Worm (Caenorhabditis elegans) whole organism, L2 larva: ENCODE measurements around the gene fzy-1.

Experiments used
- R02D3.7 ChIP-seq: fragments of 150-350 bp; optimal IDR thresholded peaks from 2 replicates; lab custom pipeline; 2014; ENCODE audit warnings: missing biosample characterization, missing genetic modification characterization
- ZK546.5 ChIP-seq: sonication (generic microtip); optimal IDR thresholded peaks from 2 replicates; lab custom pipeline; 2017; ENCODE audit warnings: missing biosample characterization, missing genetic modification characterization
- alr-1 ChIP-seq: fragments of 150-350 bp; optimal IDR thresholded peaks from 2 replicates; lab custom pipeline; 2014; ENCODE audit warnings: missing biosample characterization, missing genetic modification characterization
- aly-2 ChIP-seq: fragments of 150-350 bp; optimal IDR thresholded peaks from 2 replicates; lab custom pipeline; 2014; ENCODE audit warnings: missing biosample characterization, missing genetic modification characterization
- ama-1 ChIP-seq: fragments of 150-350 bp; optimal IDR thresholded peaks from 2 replicates; lab custom pipeline; 2018; ENCODE audit warnings: inconsistent platforms
- blmp-1 ChIP-seq: sonication (generic microtip); optimal IDR thresholded peaks from 2 replicates; lab custom pipeline; 2017; ENCODE audit warnings: missing genetic modification characterization, mild to moderate bottlenecking, missing compliant biosample characterization, antibody characterized with exemption, moderate library complexity; ENCODE audit not compliant: insufficient read depth
- ceh-16 ChIP-seq: fragments of 150-350 bp; optimal IDR thresholded peaks from 2 replicates; lab custom pipeline; 2014; ENCODE audit warnings: missing biosample characterization, missing genetic modification characterization
- ceh-82 ChIP-seq: fragments of 150-350 bp; optimal IDR thresholded peaks from 2 replicates; lab custom pipeline; 2014; ENCODE audit warnings: missing biosample characterization, missing genetic modification characterization
- crh-2 ChIP-seq: sonication (generic microtip); optimal IDR thresholded peaks from 2 replicates; lab custom pipeline; 2017; ENCODE audit warnings: missing biosample characterization, missing genetic modification characterization
- dmd-4 ChIP-seq: sonication (generic microtip); optimal IDR thresholded peaks from 2 replicates; lab custom pipeline; 2017; ENCODE audit warnings: missing biosample characterization, missing genetic modification characterization
- egl-27 ChIP-seq: sonication (generic microtip); optimal IDR thresholded peaks from 3 replicates; lab custom pipeline; 2017; ENCODE audit warnings: missing biosample characterization, missing genetic modification reagents, missing genetic modification characterization
- elt-1 ChIP-seq: fragments of 150-350 bp; optimal IDR thresholded peaks from 2 replicates; lab custom pipeline; 2014; ENCODE audit warnings: missing biosample characterization, missing genetic modification characterization
- elt-3 ChIP-seq: sonication (generic microtip); optimal IDR thresholded peaks from 2 replicates; lab custom pipeline; 2017; ENCODE audit warnings: missing biosample characterization, missing genetic modification characterization
- fos-1 ChIP-seq: fragments of 150-350 bp; optimal IDR thresholded peaks from 2 replicates; lab custom pipeline; 2014; ENCODE audit warnings: missing biosample characterization, missing genetic modification characterization
- lin-13 ChIP-seq: fragments of 150-350 bp; optimal IDR thresholded peaks from 2 replicates; lab custom pipeline; 2014; ENCODE audit warnings: missing biosample characterization, missing genetic modification reagents, missing genetic modification characterization
- lin-39 ChIP-seq: fragments of 150-350 bp; optimal IDR thresholded peaks from 2 replicates; lab custom pipeline; 2014; ENCODE audit warnings: missing biosample characterization, missing genetic modification reagents, missing genetic modification characterization
- lsy-2 ChIP-seq, 2 experiments: fragments of 150-350 bp in 1 of 2; sonication (generic microtip) in 1 of 2; optimal IDR thresholded peaks; 2 replicates each; lab custom pipeline; 2014 to 2017; ENCODE audit warnings: missing biosample characterization in 2 of 2, missing genetic modification characterization in 2 of 2
- mab-5 ChIP-seq: fragments of 150-350 bp; optimal IDR thresholded peaks from 2 replicates; lab custom pipeline; 2014; ENCODE audit warnings: missing biosample characterization, missing genetic modification characterization
- mbf-1 ChIP-seq: sonication (generic microtip); optimal IDR thresholded peaks from 2 replicates; lab custom pipeline; 2017; ENCODE audit warnings: missing biosample characterization, missing genetic modification characterization
- nhr-10 ChIP-seq: sonication (generic microtip); optimal IDR thresholded peaks from 2 replicates; lab custom pipeline; 2017; ENCODE audit warnings: missing biosample characterization, missing genetic modification characterization
- nhr-129 ChIP-seq: fragments of 150-350 bp; optimal IDR thresholded peaks from 2 replicates; lab custom pipeline; 2014; ENCODE audit warnings: missing biosample characterization, missing genetic modification characterization
- nhr-25 ChIP-seq: fragments of 150-350 bp; sonication (generic microtip); optimal IDR thresholded peaks from 3 replicates; lab custom pipeline; 2014; ENCODE audit warnings: missing biosample characterization, missing genetic modification characterization
- nhr-77 ChIP-seq: fragments of 150-350 bp; optimal IDR thresholded peaks from 2 replicates; lab custom pipeline; 2014; ENCODE audit warnings: missing biosample characterization, missing genetic modification characterization
- peb-1 ChIP-seq: fragments of 150-350 bp; optimal IDR thresholded peaks from 2 replicates; lab custom pipeline; 2014; ENCODE audit warnings: missing biosample characterization, missing genetic modification characterization
- sem-4 ChIP-seq: fragments of 150-350 bp; optimal IDR thresholded peaks from 2 replicates; lab custom pipeline; 2014; ENCODE audit warnings: missing biosample characterization, missing genetic modification reagents, missing genetic modification characterization
- skn-1 ChIP-seq: sonication (generic microtip); optimal IDR thresholded peaks from 2 replicates; lab custom pipeline; 2017; ENCODE audit warnings: missing biosample characterization, missing genetic modification characterization
- sma-9 ChIP-seq, 2 experiments: fragments of 150-350 bp in 1 of 2; sonication (generic microtip) in 1 of 2; optimal IDR thresholded peaks; 2 replicates each; lab custom pipeline; 2014 to 2016; ENCODE audit warnings: missing genetic modification characterization in 2 of 2, mild to moderate bottlenecking in 1 of 2, missing biosample characterization in 1 of 2, missing compliant biosample characterization in 1 of 2, missing genetic modification reagents in 1 of 2, moderate library complexity in 1 of 2
- unc-39 ChIP-seq: fragments of 150-350 bp; optimal IDR thresholded peaks from 2 replicates; lab custom pipeline; 2014; ENCODE audit warnings: missing biosample characterization, missing genetic modification characterization
- unc-55 ChIP-seq: fragments of 150-350 bp; sonication (generic microtip); optimal IDR thresholded peaks from 3 replicates; lab custom pipeline; 2014; ENCODE audit warnings: missing biosample characterization, missing genetic modification reagents, missing genetic modification characterization
- zag-1 ChIP-seq: fragments of 150-350 bp; optimal IDR thresholded peaks from 2 replicates; lab custom pipeline; 2014; ENCODE audit warnings: missing biosample characterization, missing genetic modification characterization
- ztf-4 ChIP-seq: fragments of 150-350 bp; optimal IDR thresholded peaks from 2 replicates; lab custom pipeline; 2014; ENCODE audit warnings: missing biosample characterization, missing genetic modification characterization

fzy-1 gene

DNA sequence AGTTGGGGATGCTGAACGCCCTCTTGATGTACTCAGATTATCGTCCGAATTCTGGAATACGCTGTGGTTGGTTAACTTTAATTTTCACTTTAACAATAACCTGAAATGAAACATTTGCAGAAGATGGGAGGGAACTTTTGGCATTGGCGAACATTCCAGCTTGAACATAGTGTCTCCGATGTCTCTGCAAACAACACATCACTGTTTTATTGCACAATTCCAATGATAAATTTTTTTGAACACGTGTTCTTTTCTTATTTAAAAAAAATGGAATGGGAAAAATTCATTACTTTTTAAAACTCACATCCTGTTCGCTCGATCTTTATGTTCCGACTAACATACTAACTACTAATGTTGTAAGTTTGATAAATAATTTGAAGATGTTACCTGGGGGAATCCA lies at the start of gene fzy-1:
Gene fzy-1 (plus strand): TSS at position 301 of the 400 bp plus-strand sequence.
- TF ChIP-seq nhr-10 (no peak), sem-4 (no peak), egl-27 (tag; lab: Kevin White, UChicago) (no peak), lin-39 (tag; lab: Kevin White, UChicago) (no peak), crh-2 (no peak), aly-2 (tag; lab: Kevin White, UChicago) (no peak), fos-1 (tag; lab: Kevin White, UChicago) (no peak), unc-39 (tag; lab: Kevin White, UChicago) (no peak), lsy-2 (tag; optimal IDR thresholded peaks at IDR 0.05; lab: Kevin White, UChicago) (no peak), zag-1 (tag; lab: Kevin White, UChicago) (no peak), skn-1 (no peak), lin-13 (GFP tag; lab: Kevin White, UChicago) (no peak)

DNA sequence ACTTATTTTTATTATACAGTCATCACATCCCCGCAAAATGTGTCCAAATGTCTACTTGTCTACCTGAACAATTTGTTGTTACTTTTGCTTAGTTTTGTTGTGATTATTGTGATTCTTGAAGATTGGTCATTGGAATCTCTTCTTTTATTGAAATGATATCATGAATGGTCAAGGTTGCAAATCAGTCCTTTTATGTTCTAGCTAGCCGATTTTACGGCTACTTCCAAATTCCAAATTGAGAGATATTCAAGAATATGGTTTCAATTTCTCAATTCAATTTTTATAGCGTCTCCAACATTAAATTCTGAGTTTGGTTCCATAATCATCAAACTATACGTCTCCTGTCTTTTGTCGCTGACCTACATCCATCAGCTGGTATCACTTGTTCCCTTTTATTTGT lies 49.3 kb upstream of the fzy-1 start:
- TF ChIP-seq ama-1 (lab: Kevin White, UChicago) = no peak
- TF ChIP-seq unc-55 (GFP tag; lab: Kevin White, UChicago) = no peak
- TF ChIP-seq sma-9 (GFP tag; optimal IDR thresholded peaks at IDR 0.05; lab: Kevin White, UChicago) = no peak
- TF ChIP-seq sma-9 (tag; optimal IDR thresholded peaks at IDR 0.05; lab: Kevin White, UChicago) = no peak
- no peak for TF ChIP-seq elt-3 (tag; lab: Kevin White, UChicago)
- no peak for TF ChIP-seq elt-1

ce11 chrII:5453547-5453946 lies 47.0 kb upstream of the fzy-1 start, which contains the start of gene dhs-5:
TSS of gene dhs-5 (plus strand) at chrII:5453847.
- TF ChIP-seq nhr-10 (no peak), dmd-4 (no peak), lin-13 (GFP tag; lab: Kevin White, UChicago) (no peak), mab-5 (tag; lab: Kevin White, UChicago) (no peak), nhr-129 (tag; lab: Kevin White, UChicago) (no peak), nhr-77 (no peak), aly-2 (tag; lab: Kevin White, UChicago) (no peak), blmp-1 (no peak), ztf-4 (tag; lab: Kevin White, UChicago) (no peak), ama-1 (lab: Kevin White, UChicago) (no peak), ceh-16 (tag; lab: Kevin White, UChicago) (no peak), unc-39 (tag; lab: Kevin White, UChicago) (no peak), peb-1 (tag; lab: Kevin White, UChicago) (no peak), unc-55 (GFP tag; lab: Kevin White, UChicago) (no peak), ceh-82 (tag; lab: Kevin White, UChicago) (no peak), sma-9 (GFP tag; optimal IDR thresholded peaks at IDR 0.05; lab: Kevin White, UChicago) (no peak), sma-9 (tag; optimal IDR thresholded peaks at IDR 0.05; lab: Kevin White, UChicago) (no peak), elt-1 (no peak), elt-3 (tag; lab: Kevin White, UChicago) (no peak)

DNA sequence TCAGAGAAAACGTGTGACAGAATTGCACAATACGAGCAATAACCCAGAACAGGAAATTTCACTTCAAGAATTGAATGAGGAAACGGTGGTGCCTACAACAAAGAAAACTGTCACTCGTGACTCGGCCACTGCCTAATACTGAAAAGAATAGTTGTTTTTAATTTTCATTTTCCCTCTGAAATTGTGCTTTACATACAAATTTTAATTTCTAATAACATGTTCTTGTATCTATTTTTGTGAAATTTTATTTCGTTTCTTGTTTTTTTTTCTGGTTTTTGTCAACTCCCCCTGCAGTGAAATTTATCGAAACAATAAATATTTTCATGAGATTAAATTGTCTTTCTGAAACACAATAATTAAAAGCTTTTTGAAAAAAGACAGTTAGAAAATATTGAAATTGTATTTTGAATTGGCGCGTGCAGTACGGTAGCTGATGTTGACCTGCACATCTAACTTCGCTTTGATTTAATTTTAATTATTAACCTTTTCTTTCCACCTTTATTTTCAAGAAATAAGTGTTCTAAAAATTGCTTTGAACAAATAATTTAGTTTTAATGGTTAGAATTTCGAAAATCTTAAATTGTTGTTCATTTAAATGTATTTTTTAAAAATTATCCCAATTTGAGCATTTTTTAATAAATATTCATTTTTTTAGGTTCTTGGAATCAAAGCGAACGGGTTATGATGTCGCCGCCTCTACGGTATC lies 44.8 kb upstream of the fzy-1 start, which contains the start of gene daz-1:
Gene daz-1 (plus strand): TSS at position 656 of the 706 bp plus-strand sequence.
- TF ChIP-seq mbf-1 (tag; lab: Kevin White, UChicago) (no peak), alr-1 (tag; lab: Kevin White, UChicago) (no peak), unc-55 (GFP tag; lab: Kevin White, UChicago) (no peak), elt-1 (no peak), ZK546.5 (tag; lab: Kevin White, UChicago) (no peak), aly-2 (tag; lab: Kevin White, UChicago) (no peak), R02D3.7 (tag; lab: Kevin White, UChicago) (no peak), lin-39 (tag; lab: Kevin White, UChicago) (no peak), nhr-25 (tag; lab: Kevin White, UChicago) (no peak), peb-1 (tag; lab: Kevin White, UChicago) (no peak), mab-5 (tag; lab: Kevin White, UChicago) (no peak), nhr-77 (no peak)
- TF ChIP-seq, all 48 proteins: peak for 0

DNA sequence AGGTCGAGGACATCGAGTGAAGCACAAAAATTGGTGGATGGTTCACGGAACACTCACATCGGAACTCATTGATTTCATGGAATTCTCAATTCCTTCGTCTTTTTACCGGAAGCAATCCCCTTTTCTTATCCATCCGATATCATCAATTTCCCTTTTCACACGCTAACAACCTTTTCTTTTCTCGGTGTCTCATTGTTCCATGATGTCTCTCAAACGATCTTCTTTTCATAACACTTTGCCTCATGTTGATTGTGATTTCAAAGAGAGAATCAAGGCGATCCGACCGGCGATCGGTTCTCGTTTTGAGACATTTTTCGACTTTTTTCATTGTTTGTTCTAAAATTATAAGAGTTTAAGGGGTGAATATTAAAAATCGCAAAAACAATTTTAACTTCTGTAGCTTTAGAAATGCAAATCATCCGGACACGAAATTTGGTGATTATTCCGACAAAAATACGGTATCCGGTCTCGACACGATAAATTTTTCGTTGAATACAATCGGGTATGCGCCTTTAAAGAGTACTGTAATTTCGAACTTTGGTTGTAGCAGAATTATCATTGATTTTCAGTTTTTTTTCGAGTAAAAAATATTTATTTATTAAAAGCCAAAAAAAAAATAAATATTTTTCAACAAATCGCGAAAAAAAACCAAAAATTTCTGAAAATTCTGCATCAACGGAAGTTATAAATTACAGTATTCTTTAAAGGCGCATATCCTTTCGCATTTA lies 41.7 kb upstream of the fzy-1 start:
- no peak for TF ChIP-seq unc-55 (GFP tag; lab: Kevin White, UChicago)
- TF ChIP-seq blmp-1 = peak; percentile 54
- TF ChIP-seq fos-1 (tag; lab: Kevin White, UChicago) = peak; percentile 34
